Fruit fly (Drosophila melanogaster) whole organism, embryonic: ENCODE measurements around the gene CG43052.

Experiments
- Asciz ChIP-seq: fragments of 200-800 bp; sonication (Bioruptor generic); optimal IDR thresholded peaks from 2 replicates; lab custom pipeline; 2017; ENCODE audit warnings: missing biosample characterization, mild to moderate bottlenecking, missing genetic modification characterization, missing genetic modification reagents
- CG10979 ChIP-seq: fragments of 200-800 bp; sonication (Bioruptor generic); optimal IDR thresholded peaks from 2 replicates; lab custom pipeline; 2018; ENCODE audit warnings: missing biosample characterization, mild to moderate bottlenecking, missing genetic modification characterization, moderate library complexity
- CG11247 ChIP-seq: fragments of 200-800 bp; sonication (Bioruptor generic); IDR thresholded peaks from 2 replicates; pipeline ENCODE4 v1.3.6; 2022; ENCODE audit warnings: missing biosample characterization, missing genetic modification characterization
- CG12155 ChIP-seq: fragments of 200-800 bp; sonication (Bioruptor generic); optimal IDR thresholded peaks from 3 replicates; lab custom pipeline; 2016; ENCODE audit warnings: missing biosample characterization, missing genetic modification characterization
- CG14710 ChIP-seq: fragments of 200-800 bp; sonication (Bioruptor generic); optimal IDR thresholded peaks from 3 replicates; lab custom pipeline; 2019; ENCODE audit warnings: missing biosample characterization, mild to moderate bottlenecking, missing genetic modification characterization, moderate library complexity
- CG15011 ChIP-seq: fragments of 200-800 bp; sonication (Bioruptor generic); optimal IDR thresholded peaks from 3 replicates; lab custom pipeline; 2018; ENCODE audit warnings: missing biosample characterization, mild to moderate bottlenecking, missing genetic modification characterization
- CG5180 ChIP-seq: fragments of 200-800 bp; sonication (Bioruptor generic); optimal IDR thresholded peaks from 3 replicates; lab custom pipeline; 2017; ENCODE audit warnings: missing biosample characterization, missing genetic modification characterization, mild to moderate bottlenecking, moderate library complexity, missing genetic modification reagents
- CG6683 ChIP-seq: fragments of 200-800 bp; sonication (Bioruptor generic); optimal IDR thresholded peaks from 2 replicates; lab custom pipeline; 2017; ENCODE audit warnings: missing biosample characterization, mild to moderate bottlenecking, missing genetic modification characterization, missing genetic modification reagents
- CG6689 ChIP-seq: fragments of 200-800 bp; sonication (Bioruptor generic); IDR thresholded peaks from 2 replicates; pipeline ENCODE4 v1.3.6; 2022; ENCODE audit warnings: missing biosample characterization, missing genetic modification characterization
- CG6813 ChIP-seq: fragments of 200-800 bp; sonication (Bioruptor generic); optimal IDR thresholded peaks from 2 replicates; lab custom pipeline; 2017; ENCODE audit warnings: missing biosample characterization, missing genetic modification characterization, mild to moderate bottlenecking, moderate library complexity, missing genetic modification reagents
- CG7839 ChIP-seq: fragments of 200-800 bp; sonication (Bioruptor generic); optimal IDR thresholded peaks from 3 replicates; lab custom pipeline; 2018; ENCODE audit warnings: missing biosample characterization, mild to moderate bottlenecking, missing genetic modification characterization, moderate library complexity
- CG8924 ChIP-seq: fragments of 200-800 bp; optimal IDR thresholded peaks from 3 replicates; lab custom pipeline; 2019; ENCODE audit warnings: missing biosample characterization, mild to moderate bottlenecking, missing genetic modification characterization, moderate library complexity
- Dip2 ChIP-seq: fragments of 200-800 bp; sonication (Bioruptor generic); IDR thresholded peaks from 2 replicates; pipeline ENCODE4 v1.3.6; 2022; ENCODE audit warnings: missing biosample characterization, missing genetic modification characterization
- E2f2 ChIP-seq: fragments of 200-800 bp; sonication (Bioruptor generic); IDR thresholded peaks from 2 replicates; pipeline ENCODE4 v1.3.6; 2022; ENCODE audit warnings: missing biosample characterization, missing genetic modification characterization
- Eip74EF ChIP-seq, 2 experiments: fragments of 200-800 bp in 1 of 2; fragments of >200 bp in 1 of 2; sonication (Bioruptor generic) in 1 of 2; optimal IDR thresholded peaks; 2 replicates each; lab custom pipeline; 2017 to 2019; ENCODE audit warnings: missing biosample characterization in 2 of 2, missing genetic modification characterization in 2 of 2, mild to moderate bottlenecking in 1 of 2, moderate library complexity in 1 of 2
- Ets65A ChIP-seq: fragments of 200-800 bp; sonication (Bioruptor generic); peaks from one replicate; lab custom pipeline; 2016; ENCODE audit warnings: missing biosample characterization, missing genetic modification characterization
- HmgZ ChIP-seq: fragments of 200-800 bp; sonication (Bioruptor generic); optimal IDR thresholded peaks from 2 replicates; lab custom pipeline; 2018; ENCODE audit warnings: missing biosample characterization, mild to moderate bottlenecking, missing genetic modification characterization
- Hr78 ChIP-seq, 2 experiments: fragments of 200-800 bp in 1 of 2; fragments of >200 bp in 1 of 2; sonication (Bioruptor generic) in 1 of 2; optimal IDR thresholded peaks; 2 replicates each; lab custom pipeline; 2017 to 2019; ENCODE audit warnings: missing biosample characterization in 2 of 2, missing genetic modification characterization in 2 of 2, mild to moderate bottlenecking in 1 of 2, moderate library complexity in 1 of 2
- Meics ChIP-seq: fragments of 200-800 bp; sonication (Bioruptor generic); optimal IDR thresholded peaks from 2 replicates; lab custom pipeline; 2017; ENCODE audit warnings: missing biosample characterization, mild to moderate bottlenecking, missing genetic modification characterization
- Scr ChIP-seq: fragments of 200-800 bp; sonication (Bioruptor generic); IDR thresholded peaks from 2 replicates; pipeline ENCODE4 v1.3.6; 2022; ENCODE audit warnings: missing biosample characterization, missing genetic modification characterization; ENCODE audit not compliant: partially characterized antibody
- Six4 ChIP-seq: fragments of 200-800 bp; sonication (Bioruptor generic); optimal IDR thresholded peaks from 2 replicates; lab custom pipeline; 2016; ENCODE audit warnings: missing biosample characterization, missing genetic modification characterization
- Xbp1 ChIP-seq: fragments of 200-800 bp; sonication (Bioruptor generic); optimal IDR thresholded peaks from 3 replicates; lab custom pipeline; 2016; ENCODE audit warnings: missing biosample characterization, mild to moderate bottlenecking, missing genetic modification characterization
- YL-1 ChIP-seq: fragments of 200-800 bp; sonication (Bioruptor generic); optimal IDR thresholded peaks from 3 replicates; lab custom pipeline; 2017; ENCODE audit warnings: missing biosample characterization, mild to moderate bottlenecking, missing genetic modification characterization
- caup ChIP-seq: fragments of 200-800 bp; sonication (Bioruptor generic); optimal IDR thresholded peaks from 3 replicates; lab custom pipeline; 2017; ENCODE audit warnings: missing biosample characterization, mild to moderate bottlenecking, missing genetic modification characterization, moderate library complexity; ENCODE audit not compliant: severe bottlenecking
- esg ChIP-seq: fragments of 200-800 bp; sonication (Bioruptor generic); conservative IDR thresholded peaks from 2 replicates; pipeline ENCODE4 v1.3.6; 2022; ENCODE audit warnings: missing biosample characterization, missing genetic modification characterization
- hbn ChIP-seq: fragments of 200-800 bp; sonication (Bioruptor generic); IDR thresholded peaks from 2 replicates; pipeline ENCODE4 v1.3.6; 2022; ENCODE audit warnings: missing biosample characterization, missing genetic modification characterization; ENCODE audit not compliant: partially characterized antibody
- ind ChIP-seq: fragments of 200-800 bp; sonication (Bioruptor generic); optimal IDR thresholded peaks from 3 replicates; lab custom pipeline; 2016; ENCODE audit warnings: missing biosample characterization, missing genetic modification characterization
- knrl ChIP-seq: fragments of 200-800 bp; sonication (Bioruptor generic); IDR thresholded peaks from 3 replicates; pipeline ENCODE4 v1.3.6; 2022; ENCODE audit warnings: missing biosample characterization, missing genetic modification characterization; ENCODE audit not compliant: partially characterized antibody
- mld ChIP-seq: fragments of 200-800 bp; sonication (Bioruptor generic); IDR thresholded peaks from 3 replicates; pipeline ENCODE4 v1.3.6; 2022; ENCODE audit warnings: missing biosample characterization, missing genetic modification characterization; ENCODE audit not compliant: partially characterized antibody
- oc ChIP-seq: fragments of 200-800 bp; sonication (Bioruptor generic); optimal IDR thresholded peaks from 2 replicates; lab custom pipeline; 2018; ENCODE audit warnings: missing biosample characterization, mild to moderate bottlenecking, missing genetic modification characterization, moderate library complexity
- org-1 ChIP-seq: fragments of 200-800 bp; sonication (Bioruptor generic); optimal IDR thresholded peaks from 2 replicates; lab custom pipeline; 2017; ENCODE audit warnings: missing biosample characterization, missing genetic modification characterization
- pan ChIP-seq, 4 experiments: fragments of >200 bp in 3 of 4; fragments of 200-800 bp in 1 of 4; sonication (Bioruptor generic) in 1 of 4; optimal IDR thresholded peaks in 3 of 4; IDR thresholded peaks in 1 of 4; 2 replicates each; pipeline versions ENCODE4 v1.3.6 to Lab custom; 2017 to 2022; ENCODE audit warnings: missing biosample characterization in 2 of 4, missing genetic modification characterization in 2 of 4, mixed read lengths in 1 of 4
- phol ChIP-seq: fragments of 200-800 bp; sonication (Bioruptor generic); optimal IDR thresholded peaks from 3 replicates; lab custom pipeline; 2018; ENCODE audit warnings: missing biosample characterization, mild to moderate bottlenecking, missing genetic modification characterization, moderate library complexity
- row ChIP-seq: fragments of 200-800 bp; sonication (Bioruptor generic); IDR thresholded peaks from 3 replicates; pipeline ENCODE4 v1.3.6; 2022; ENCODE audit warnings: missing biosample characterization, missing genetic modification characterization
- sens ChIP-seq: fragments of 200-800 bp; sonication (Bioruptor generic); peaks from one replicate; lab custom pipeline; 2016; ENCODE audit warnings: missing biosample characterization, missing genetic modification characterization
- slou ChIP-seq: fragments of 200-800 bp; sonication (Bioruptor generic); optimal IDR thresholded peaks from 3 replicates; lab custom pipeline; 2016; ENCODE audit warnings: missing biosample characterization, missing genetic modification characterization
- sob ChIP-seq: fragments of 200-800 bp; sonication (Bioruptor generic); IDR thresholded peaks from 2 replicates; pipeline ENCODE4 v1.3.6; 2022; ENCODE audit warnings: missing biosample characterization, missing genetic modification characterization
- tgo ChIP-seq: fragments of 200-800 bp; sonication (Bioruptor generic); IDR thresholded peaks from 3 replicates; pipeline ENCODE4 v1.3.6; 2022; ENCODE audit warnings: missing biosample characterization, missing genetic modification characterization
- unpg ChIP-seq: fragments of 200-800 bp; sonication (Bioruptor generic); optimal IDR thresholded peaks from 3 replicates; lab custom pipeline; 2018; ENCODE audit warnings: missing biosample characterization, mild to moderate bottlenecking, missing genetic modification characterization, moderate library complexity
- zen ChIP-seq: fragments of 200-800 bp; sonication (Bioruptor generic); optimal IDR thresholded peaks from 3 replicates; lab custom pipeline; 2018; ENCODE audit warnings: missing biosample characterization, mild to moderate bottlenecking, missing genetic modification characterization, moderate library complexity

The CG43052 gene

DNA sequence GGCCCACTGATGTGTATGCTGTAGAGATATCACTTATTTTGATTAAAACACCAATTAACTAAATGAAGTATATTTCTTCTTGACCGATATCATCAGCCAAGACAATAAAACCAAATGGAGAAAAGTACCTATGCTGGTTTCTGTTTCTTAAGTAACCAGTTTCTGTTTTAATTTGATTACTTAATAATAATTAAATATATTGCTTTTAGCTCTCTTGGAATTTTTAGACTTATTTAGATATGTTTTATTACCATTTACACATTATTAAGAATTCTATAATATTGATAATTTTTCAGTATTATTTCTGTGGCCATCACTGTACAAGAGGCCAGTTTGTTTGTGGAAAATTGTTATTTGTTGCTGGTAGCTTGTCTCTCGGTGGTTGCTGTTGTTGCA is 15.4 kb downstream of the CG43052 start (continued):
- TF ChIP-seq hbn (GFP tag; lab: Robert Waterston, UW) (no peak), CG6813 (GFP tag; lab: Kevin White, UChicago) (peak; percentile 36), esg (GFP tag; lab: Robert Waterston, UW) (peak; percentile 38), Six4 (GFP tag; lab: Kevin White, UChicago) (peak; percentile 22), CG5180 (GFP tag; lab: Kevin White, UChicago) (peak; percentile 40), Scr (no peak), caup (GFP tag; lab: Kevin White, UChicago) (peak; percentile 8), row (GFP tag; lab: Robert Waterston, UW) (peak; percentile 38), Meics (GFP tag; lab: Kevin White, UChicago) (peak; percentile 58), Eip74EF (GFP tag; optimal IDR thresholded peaks at IDR 0.05; lab: Kevin White, UChicago) (peak in 1 of 2 experiments; percentile 59), YL-1 (GFP tag; lab: Kevin White, UChicago) (no peak), CG12155 (no peak), Xbp1 (GFP tag; lab: Kevin White, UChicago) (peak; percentile 54), CG6683 (GFP tag; lab: Kevin White, UChicago) (peak; percentile 12), Asciz (GFP tag; lab: Kevin White, UChicago) (peak; percentile 74), tgo (0 out of 3 replicates have a peak, but pooled peaks have one; percentile 23), org-1 (GFP tag; lab: Kevin White, UChicago) (no peak), E2f2 (GFP tag; lab: Robert Waterston, UW) (peak; percentile 21; the same call in 1 of the 2 replicates), CG6689 (GFP tag; lab: Robert Waterston, UW) (peak; percentile 63; the same call in 1 of the 2 replicates), unpg (GFP tag; lab: Kevin White, UChicago) (no peak), phol (tag; lab: Kevin White, UChicago) (peak; percentile 77), Dip2 (GFP tag; lab: Robert Waterston, UW) (no peak), CG11247 (no peak), knrl (GFP tag; lab: Robert Waterston, UW) (no peak), CG14710 (peak; percentile 70), Hr78 (GFP tag; optimal IDR thresholded peaks at IDR 0.05; lab: Kevin White, UChicago) (peak in 1 of 2 experiments; percentile 16), ind (peak; percentile 33), HmgZ (tag; lab: Kevin White, UChicago) (no peak), pan (optimal IDR thresholded peaks at IDR 0.05; lab: Kevin White, UChicago) (no peak), pan (GFP tag; optimal IDR thresholded peaks at IDR 0.05 in 1 of 2, IDR thresholded peaks at IDR 0.05 in 1 of 2) (peak in 1 of 2 experiments; percentile 32), sob (GFP tag; lab: Robert Waterston, UW) (no peak), mld (GFP tag; lab: Robert Waterston, UW) (no peak), sens (GFP tag; lab: Kevin White, UChicago) (peak; percentile 52), zen (tag; lab: Kevin White, UChicago) (peak; percentile 38), Ets65A (GFP tag; lab: Kevin White, UChicago) (no peak), oc (tag; lab: Kevin White, UChicago) (peak; percentile 13), CG7839 (tag; lab: Kevin White, UChicago) (peak; percentile 80), CG8924 (tag; lab: Kevin White, UChicago) (peak; percentile 18), slou (peak; percentile 21), CG10979 (tag; lab: Kevin White, UChicago) (peak; percentile 75), CG15011 (GFP tag; lab: Kevin White, UChicago) (peak; percentile 20)
